Fruit fly (Drosophila melanogaster) whole organism, embryonic: Measurements from ENCODE around the gene mask.
A peak's percentile ranks its signal among the peaks of the same experiment; 100 is the strongest.

Source experiments
- Abd-B ChIP-seq: fragments of 200-800 bp; sonication (Bioruptor generic); optimal IDR thresholded peaks from 2 replicates; lab custom pipeline; 2018; ENCODE audit warnings: missing biosample characterization, mild to moderate bottlenecking, missing genetic modification characterization, moderate library complexity
- Bdp1 ChIP-seq: fragments of 200-800 bp; sonication (Bioruptor generic); optimal IDR thresholded peaks from 3 replicates; lab custom pipeline; 2016; ENCODE audit warnings: missing biosample characterization, missing genetic modification characterization
- CG11723 ChIP-seq: fragments of 200-800 bp; sonication (Bioruptor generic); optimal IDR thresholded peaks from 2 replicates; lab custom pipeline; 2017; ENCODE audit warnings: missing biosample characterization, mild to moderate bottlenecking, missing genetic modification characterization
- CG1233 ChIP-seq: fragments of 200-800 bp; sonication (Bioruptor generic); optimal IDR thresholded peaks from 4 replicates; lab custom pipeline; 2018; ENCODE audit warnings: missing biosample characterization, mild to moderate bottlenecking, missing genetic modification characterization
- CG1603 ChIP-seq: fragments of 200-800 bp; sonication (Bioruptor generic); optimal IDR thresholded peaks from 2 replicates; lab custom pipeline; 2019; ENCODE audit warnings: missing biosample characterization, mild to moderate bottlenecking, missing genetic modification characterization, moderate library complexity
- CG17568 ChIP-seq: fragments of 200-800 bp; sonication (Bioruptor generic); optimal IDR thresholded peaks from 2 replicates; lab custom pipeline; 2018; ENCODE audit warnings: missing biosample characterization, mild to moderate bottlenecking, missing genetic modification characterization, moderate library complexity
- CG2129 ChIP-seq: fragments of 200-800 bp; sonication (Bioruptor generic); IDR thresholded peaks from 2 replicates; pipeline ENCODE4 v1.3.6; 2022; ENCODE audit warnings: missing biosample characterization, missing genetic modification characterization; ENCODE audit not compliant: partially characterized antibody
- CG2875 ChIP-seq: fragments of 200-800 bp; sonication (Bioruptor generic); optimal IDR thresholded peaks from 2 replicates; lab custom pipeline; 2017; ENCODE audit warnings: missing biosample characterization, mild to moderate bottlenecking, missing genetic modification characterization, missing genetic modification reagents
- CG30020 ChIP-seq: fragments of 200-800 bp; optimal IDR thresholded peaks from 2 replicates; lab custom pipeline; 2019; ENCODE audit warnings: missing biosample characterization, mild to moderate bottlenecking, missing genetic modification characterization, moderate library complexity
- CG34376 ChIP-seq: fragments of 200-800 bp; sonication (Bioruptor generic); optimal IDR thresholded peaks from 2 replicates; lab custom pipeline; 2018; ENCODE audit warnings: missing biosample characterization, mild to moderate bottlenecking, missing genetic modification characterization
- CG3838 ChIP-seq: fragments of 200-800 bp; sonication (Bioruptor generic); optimal IDR thresholded peaks from 3 replicates; lab custom pipeline; 2016; ENCODE audit warnings: missing biosample characterization, missing genetic modification characterization
- CG4282 ChIP-seq: fragments of 200-800 bp; sonication (Bioruptor generic); optimal IDR thresholded peaks from 2 replicates; lab custom pipeline; 2016; ENCODE audit warnings: missing biosample characterization, missing genetic modification characterization
- CG5180 ChIP-seq: fragments of 200-800 bp; sonication (Bioruptor generic); optimal IDR thresholded peaks from 3 replicates; lab custom pipeline; 2017; ENCODE audit warnings: missing biosample characterization, missing genetic modification characterization, mild to moderate bottlenecking, moderate library complexity, missing genetic modification reagents
- CG7372 ChIP-seq: fragments of 200-800 bp; sonication (Bioruptor generic); IDR thresholded peaks from 2 replicates; pipeline ENCODE4 v1.3.6; 2022; ENCODE audit warnings: missing biosample characterization, missing genetic modification characterization
- CG7745 ChIP-seq: fragments of 200-800 bp; sonication (Bioruptor generic); optimal IDR thresholded peaks from 2 replicates; lab custom pipeline; 2018; ENCODE audit warnings: missing biosample characterization, mild to moderate bottlenecking, missing genetic modification characterization, moderate library complexity
- CG7839 ChIP-seq: fragments of 200-800 bp; sonication (Bioruptor generic); optimal IDR thresholded peaks from 3 replicates; lab custom pipeline; 2018; ENCODE audit warnings: missing biosample characterization, mild to moderate bottlenecking, missing genetic modification characterization, moderate library complexity
- CG7928 ChIP-seq: fragments of 200-800 bp; sonication (Bioruptor generic); optimal IDR thresholded peaks from 2 replicates; lab custom pipeline; 2017; ENCODE audit warnings: missing biosample characterization, mild to moderate bottlenecking, missing genetic modification characterization
- Dip3 ChIP-seq: fragments of 200-800 bp; sonication (Bioruptor generic); optimal IDR thresholded peaks from 3 replicates; lab custom pipeline; 2016; ENCODE audit warnings: missing biosample characterization, missing genetic modification characterization
- Dref ChIP-seq: fragments of 200-800 bp; sonication (Bioruptor generic); IDR thresholded peaks from 2 replicates; pipeline ENCODE4 v1.3.6; 2022; ENCODE audit warnings: missing biosample characterization, missing genetic modification characterization
- GATAe ChIP-seq: fragments of 200-800 bp; sonication (Bioruptor generic); conservative IDR thresholded peaks from 2 replicates; pipeline ENCODE4 v1.3.6; 2022; ENCODE audit warnings: missing biosample characterization, missing genetic modification characterization
- Hsf ChIP-seq: fragments of 200-800 bp; sonication (Bioruptor generic); optimal IDR thresholded peaks from 3 replicates; lab custom pipeline; 2016; ENCODE audit warnings: missing biosample characterization, missing genetic modification characterization
- Kr ChIP-seq: fragments of 200-800 bp; sonication (Bioruptor generic); optimal IDR thresholded peaks from 2 replicates; lab custom pipeline; 2017; ENCODE audit warnings: missing biosample characterization, mild to moderate bottlenecking, missing genetic modification characterization
- MESR4 ChIP-seq: fragments of 200-800 bp; sonication (Bioruptor generic); optimal IDR thresholded peaks from 2 replicates; lab custom pipeline; 2018; ENCODE audit warnings: missing biosample characterization, mild to moderate bottlenecking, missing genetic modification characterization, moderate library complexity
- Mes4 ChIP-seq: fragments of 200-800 bp; sonication (Bioruptor generic); optimal IDR thresholded peaks from 2 replicates; lab custom pipeline; 2016; ENCODE audit warnings: missing biosample characterization, missing genetic modification characterization
- Rfx ChIP-seq: fragments of 200-800 bp; sonication (Bioruptor generic); IDR thresholded peaks from 2 replicates; pipeline ENCODE4 v1.3.6; 2022; ENCODE audit warnings: missing biosample characterization, missing genetic modification characterization
- Ssrp ChIP-seq: fragments of 200-800 bp; sonication (Bioruptor generic); optimal IDR thresholded peaks from 2 replicates; lab custom pipeline; 2018; ENCODE audit warnings: missing biosample characterization, mild to moderate bottlenecking, missing genetic modification characterization, moderate library complexity
- Xbp1 ChIP-seq: fragments of 200-800 bp; sonication (Bioruptor generic); optimal IDR thresholded peaks from 3 replicates; lab custom pipeline; 2016; ENCODE audit warnings: missing biosample characterization, mild to moderate bottlenecking, missing genetic modification characterization
- YL-1 ChIP-seq: fragments of 200-800 bp; sonication (Bioruptor generic); optimal IDR thresholded peaks from 3 replicates; lab custom pipeline; 2017; ENCODE audit warnings: missing biosample characterization, mild to moderate bottlenecking, missing genetic modification characterization
- ato ChIP-seq: fragments of 200-800 bp; sonication (Bioruptor generic); IDR thresholded peaks from 2 replicates; pipeline ENCODE4 v1.3.6; 2022; ENCODE audit warnings: missing biosample characterization, missing genetic modification characterization; ENCODE audit not compliant: partially characterized antibody
- cato ChIP-seq: fragments of 200-800 bp; sonication (Bioruptor generic); optimal IDR thresholded peaks from 2 replicates; lab custom pipeline; 2016; ENCODE audit warnings: missing biosample characterization, missing genetic modification characterization, borderline replicate concordance
- ewg ChIP-seq: fragments of 200-800 bp; sonication (Bioruptor generic); optimal IDR thresholded peaks from 3 replicates; lab custom pipeline; 2017; ENCODE audit warnings: mild to moderate bottlenecking, missing biosample characterization, missing genetic modification reagents, missing genetic modification characterization
- fd96Cb ChIP-seq: fragments of 200-800 bp; sonication (Bioruptor generic); optimal IDR thresholded peaks from 2 replicates; lab custom pipeline; 2018; ENCODE audit warnings: missing biosample characterization, mild to moderate bottlenecking, missing genetic modification characterization, moderate library complexity
- fru ChIP-seq: fragments of >200 bp; optimal IDR thresholded peaks from 2 replicates; lab custom pipeline; 2017
- ham ChIP-seq: fragments of 200-800 bp; sonication (Bioruptor generic); IDR thresholded peaks from 2 replicates; pipeline ENCODE4 v1.3.6; 2022; ENCODE audit warnings: missing biosample characterization, missing genetic modification characterization
- hth ChIP-seq: fragments of >200 bp; optimal IDR thresholded peaks from 2 replicates; lab custom pipeline; 2017; ENCODE audit warnings: inconsistent platforms
- inv ChIP-seq: fragments of 200-800 bp; sonication (Bioruptor generic); IDR thresholded peaks from 2 replicates; pipeline ENCODE4 v1.3.6; 2022; ENCODE audit warnings: missing biosample characterization, missing genetic modification characterization; ENCODE audit not compliant: partially characterized antibody
- jumu ChIP-seq: fragments of 200-800 bp; sonication (Bioruptor generic); optimal IDR thresholded peaks from 3 replicates; lab custom pipeline; 2016; ENCODE audit warnings: missing biosample characterization, missing genetic modification characterization
- kay ChIP-seq: fragments of 200-800 bp; sonication (Bioruptor generic); optimal IDR thresholded peaks from 2 replicates; lab custom pipeline; 2016; ENCODE audit warnings: missing biosample characterization, missing genetic modification characterization
- ken ChIP-seq: fragments of 200-800 bp; sonication (Bioruptor generic); IDR thresholded peaks from 3 replicates; pipeline ENCODE4 v1.3.6; 2022; ENCODE audit warnings: missing biosample characterization, missing genetic modification characterization
- lbe ChIP-seq: fragments of 200-800 bp; sonication (Bioruptor generic); optimal IDR thresholded peaks from 2 replicates; lab custom pipeline; 2016; ENCODE audit warnings: missing biosample characterization, mild to moderate bottlenecking, missing genetic modification characterization
- mld ChIP-seq: fragments of 200-800 bp; sonication (Bioruptor generic); IDR thresholded peaks from 3 replicates; pipeline ENCODE4 v1.3.6; 2022; ENCODE audit warnings: missing biosample characterization, missing genetic modification characterization; ENCODE audit not compliant: partially characterized antibody
- pan ChIP-seq, 4 experiments: fragments of >200 bp in 3 of 4; fragments of 200-800 bp in 1 of 4; sonication (Bioruptor generic) in 1 of 4; optimal IDR thresholded peaks in 3 of 4; IDR thresholded peaks in 1 of 4; 2 replicates each; pipeline versions ENCODE4 v1.3.6 to Lab custom; 2017 to 2022; ENCODE audit warnings: missing biosample characterization in 2 of 4, missing genetic modification characterization in 2 of 4, mixed read lengths in 1 of 4
- pros ChIP-seq: fragments of 200-800 bp; sonication (Bioruptor generic); optimal IDR thresholded peaks from 3 replicates; lab custom pipeline; 2019; ENCODE audit warnings: missing biosample characterization, mild to moderate bottlenecking, missing genetic modification characterization, moderate library complexity
- pzg ChIP-seq: fragments of 200-800 bp; sonication (Bioruptor generic); optimal IDR thresholded peaks from 3 replicates; lab custom pipeline; 2018; ENCODE audit warnings: missing biosample characterization, mild to moderate bottlenecking, missing genetic modification characterization, moderate library complexity
- ro ChIP-seq: fragments of 200-800 bp; sonication (Bioruptor generic); IDR thresholded peaks from 2 replicates; pipeline ENCODE4 v1.3.6; 2022; ENCODE audit warnings: missing biosample characterization, missing genetic modification characterization
- ssp ChIP-seq: fragments of 200-800 bp; sonication (Bioruptor generic); IDR thresholded peaks from 2 replicates; pipeline ENCODE4 v1.3.6; 2022; ENCODE audit warnings: missing biosample characterization, missing genetic modification characterization
- tll ChIP-seq, 2 experiments: fragments of 200-800 bp in 1 of 2; fragments of >200 bp in 1 of 2; sonication (Bioruptor generic) in 1 of 2; optimal IDR thresholded peaks; 2 replicates each; lab custom pipeline; 2017 to 2019; ENCODE audit warnings: missing biosample characterization in 2 of 2, missing genetic modification characterization in 2 of 2, mild to moderate bottlenecking in 1 of 2, moderate library complexity in 1 of 2
- trh ChIP-seq: fragments of 200-800 bp; sonication (Bioruptor generic); optimal IDR thresholded peaks from 2 replicates; lab custom pipeline; 2016; ENCODE audit warnings: missing biosample characterization, missing genetic modification characterization

Gene mask

DNA sequence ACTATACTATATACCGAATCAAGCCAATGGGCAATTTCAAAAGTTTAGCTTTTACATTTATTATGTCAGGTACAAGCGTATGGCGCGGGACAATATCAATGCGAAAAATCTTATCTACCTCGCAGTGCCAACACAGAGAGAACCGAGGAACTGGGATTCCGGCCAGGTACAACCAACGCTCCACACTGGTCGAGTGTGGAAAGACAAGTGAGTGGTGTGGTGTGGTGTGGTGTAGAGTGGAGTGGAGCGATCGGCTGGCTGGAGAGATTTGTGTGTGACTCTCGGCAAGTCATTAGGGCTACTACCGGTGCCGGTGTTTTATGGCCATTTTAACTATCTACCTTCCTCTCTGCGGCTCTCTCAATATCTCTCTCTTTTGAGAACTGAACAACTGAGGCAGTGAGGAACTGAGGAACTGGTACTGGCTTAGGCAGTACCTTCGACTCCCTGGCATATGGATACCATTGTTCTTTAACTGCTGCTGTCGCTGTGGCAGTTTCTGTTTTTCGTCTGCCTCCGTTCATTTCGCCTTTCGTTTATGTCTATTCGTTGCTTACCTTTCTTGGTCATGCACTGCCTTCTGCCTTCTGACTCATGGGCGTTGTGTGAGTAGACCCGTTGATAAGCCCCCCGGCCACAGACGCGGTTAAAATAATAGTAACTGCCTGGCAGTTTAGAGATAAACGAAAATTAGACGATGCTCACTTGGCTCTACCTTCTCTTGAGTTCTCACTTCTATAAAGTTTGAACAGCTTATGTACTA lies 29.1 kb downstream of the mask start (continued):
- TF ChIP-seq Kr (GFP tag; lab: Kevin White, UChicago) (peak; percentile 53), Hsf (GFP tag; lab: Kevin White, UChicago) (peak; percentile 92), CG5180 (peak; percentile 73), jumu (GFP tag; lab: Kevin White, UChicago) (peak; percentile 88), CG7745 (tag; lab: Kevin White, UChicago) (no peak), Abd-B (GFP tag; lab: Kevin White, UChicago) (peak; percentile 82), CG2875 (GFP tag; lab: Kevin White, UChicago) (peak; percentile 86), Dip3 (GFP tag; lab: Kevin White, UChicago) (peak; percentile 95), ssp (peak; percentile 58), Xbp1 (GFP tag; lab: Kevin White, UChicago) (peak; percentile 87), CG1603 (peak; percentile 94), Bdp1 (peak; percentile 73), Rfx (GFP tag; lab: Robert Waterston, UW) (peak; percentile 93), inv (no peak), kay (GFP tag; lab: Kevin White, UChicago) (peak; percentile 92), ro (peak; percentile 31), Ssrp (tag; lab: Kevin White, UChicago) (peak; percentile 85), CG11723 (GFP tag; lab: Kevin White, UChicago) (peak; percentile 84), hth (lab: Kevin White, UChicago) (no peak), CG7839 (tag; lab: Kevin White, UChicago) (peak; percentile 94), CG17568 (GFP tag; lab: Kevin White, UChicago) (no peak), Dref (GFP tag; lab: Robert Waterston, UW) (peak; percentile 36; the same call in 1 of the 2 replicates), ken (GFP tag; lab: Robert Waterston, UW) (peak; percentile 66), YL-1 (GFP tag; lab: Kevin White, UChicago) (peak; percentile 47), ham (GFP tag; lab: Robert Waterston, UW) (no peak), fd96Cb (tag; lab: Kevin White, UChicago) (peak; percentile 89), pros (GFP tag; lab: Kevin White, UChicago) (peak; percentile 53), CG4282 (GFP tag; lab: Kevin White, UChicago) (peak; percentile 73), CG7928 (GFP tag; lab: Kevin White, UChicago) (peak; percentile 40), CG30020 (tag; lab: Kevin White, UChicago) (peak; percentile 30), CG1233 (GFP tag; lab: Kevin White, UChicago) (peak; percentile 88), lbe (GFP tag; lab: Kevin White, UChicago) (peak; percentile 83), fru (lab: Kevin White, UChicago) (no peak), cato (GFP tag; lab: Kevin White, UChicago) (peak; percentile 68), CG7372 (peak; percentile 75), GATAe (GFP tag; lab: Robert Waterston, UW) (peak; percentile 86), mld (GFP tag; lab: Robert Waterston, UW) (0 out of 3 replicates have a peak, but pooled peaks have one; percentile 39), CG34376 (GFP tag; lab: Kevin White, UChicago) (peak; percentile 87), CG2129 (GFP tag; lab: Robert Waterston, UW) (no peak), tll (GFP tag; optimal IDR thresholded peaks at IDR 0.05; lab: Kevin White, UChicago) (peak in 1 of 2 experiments; percentile 82), Mes4 (GFP tag; lab: Kevin White, UChicago) (peak; percentile 75), trh (peak; percentile 51), MESR4 (GFP tag; lab: Kevin White, UChicago) (no peak), ewg (GFP tag; lab: Kevin White, UChicago) (peak; percentile 82), ato (no peak), CG3838 (peak; percentile 72), pzg (peak; percentile 18), pan (optimal IDR thresholded peaks at IDR 0.05; lab: Kevin White, UChicago) (no peak), pan (GFP tag; optimal IDR thresholded peaks at IDR 0.05 in 1 of 2, IDR thresholded peaks at IDR 0.05 in 1 of 2) (peak in 1 of 2 experiments; percentile 90)
